Fruit fly (Drosophila melanogaster): ENCODE measurements around the gene CG13855.

- TF ChIP-seq fu2 (GFP tag; optimal IDR thresholded peaks at IDR 0.05) (no peak), Awh (GFP tag; IDR thresholded peaks at IDR 0.05) (0 out of 2 replicates have a peak, but pooled peaks have one; percentile 32), Dip3 (GFP tag; optimal IDR thresholded peaks at IDR 0.05) (no peak), disco-r (GFP tag; optimal IDR thresholded peaks at IDR 0.05) (no peak), D19A (tag; optimal IDR thresholded peaks at IDR 0.05) (no peak), h (optimal IDR thresholded peaks at IDR 0.05) (no peak), CG7786 (GFP tag; optimal IDR thresholded peaks at IDR 0.05) (peak; percentile 7), repo (GFP tag; optimal IDR thresholded peaks at IDR 0.05) (no peak), jing (GFP tag; optimal IDR thresholded peaks at IDR 0.05) (no peak), zf30C (GFP tag; optimal IDR thresholded peaks at IDR 0.05) (no peak)
Observed at dm6 chr3R:22447195-22447873, 41.6 kb downstream of the CG13855 start, which contains the start of gene CG34288.
